Fruit fly (Drosophila melanogaster) whole organism, adult: ENCODE results near the gene Galphai.
A peak's percentile ranks its signal among the peaks of the same experiment; 100 is the strongest.

ENCODE experiments used
- CG11617 ChIP-seq: fragments of 200-800 bp; sonication (Bioruptor generic); optimal IDR thresholded peaks from 2 replicates; lab custom pipeline; 2017; ENCODE audit warnings: mild to moderate bottlenecking, missing biosample characterization, missing genetic modification reagents, missing genetic modification characterization
- CG14711 ChIP-seq: fragments of 200-800 bp; sonication (Bioruptor generic); optimal IDR thresholded peaks from 2 replicates; lab custom pipeline; 2018; ENCODE audit warnings: missing biosample characterization, mild to moderate bottlenecking, missing genetic modification characterization, moderate library complexity
- CG1620 ChIP-seq: fragments of 200-800 bp; sonication (Bioruptor generic); optimal IDR thresholded peaks from 2 replicates; lab custom pipeline; 2016; ENCODE audit warnings: missing biosample characterization, missing genetic modification characterization
- CG33017 ChIP-seq: fragments of 200-800 bp; sonication (Bioruptor generic); optimal IDR thresholded peaks from 2 replicates; lab custom pipeline; 2018; ENCODE audit warnings: missing biosample characterization, mild to moderate bottlenecking, missing genetic modification characterization, moderate library complexity
- CG5204 ChIP-seq: fragments of 200-800 bp; sonication (Bioruptor generic); optimal IDR thresholded peaks from 2 replicates; lab custom pipeline; 2016; ENCODE audit warnings: missing biosample characterization, missing genetic modification characterization
- CG7045 ChIP-seq: fragments of 200-800 bp; sonication (Bioruptor generic); optimal IDR thresholded peaks from 2 replicates; lab custom pipeline; 2017; ENCODE audit warnings: missing biosample characterization, mild to moderate bottlenecking, missing genetic modification characterization
- CG7101 ChIP-seq: fragments of 200-800 bp; sonication (Bioruptor generic); optimal IDR thresholded peaks from 2 replicates; lab custom pipeline; 2018; ENCODE audit warnings: missing biosample characterization, mild to moderate bottlenecking, missing genetic modification characterization, moderate library complexity
- Clk ChIP-seq: fragments of 200-800 bp; sonication (Bioruptor generic); optimal IDR thresholded peaks from 2 replicates; lab custom pipeline; 2017; ENCODE audit warnings: missing biosample characterization, missing genetic modification characterization
- Crg-1 ChIP-seq: fragments of 200-800 bp; sonication (Bioruptor generic); optimal IDR thresholded peaks from 2 replicates; lab custom pipeline; 2016; ENCODE audit warnings: missing biosample characterization, missing genetic modification characterization
- Hr96 ChIP-seq: fragments of 200-800 bp; sonication (Bioruptor generic); optimal IDR thresholded peaks from 2 replicates; lab custom pipeline; 2016; ENCODE audit warnings: missing biosample characterization, missing genetic modification characterization
- Mnt ChIP-seq: fragments of 200-800 bp; sonication (Bioruptor generic); optimal IDR thresholded peaks from 2 replicates; lab custom pipeline; 2016; ENCODE audit warnings: missing biosample characterization, mild to moderate bottlenecking, missing genetic modification characterization
- bab1 ChIP-seq: fragments of 200-800 bp; sonication (Bioruptor generic); optimal IDR thresholded peaks from 3 replicates; lab custom pipeline; 2019; ENCODE audit warnings: missing biosample characterization, mild to moderate bottlenecking, missing genetic modification characterization, moderate library complexity
- cic ChIP-seq: fragments of 200-800 bp; sonication (Bioruptor generic); optimal IDR thresholded peaks from 2 replicates; lab custom pipeline; 2017; ENCODE audit warnings: missing biosample characterization, mild to moderate bottlenecking, missing genetic modification characterization, moderate library complexity
- cnc ChIP-seq, 2 experiments: fragments of >200 bp; optimal IDR thresholded peaks; 2 replicates each; lab custom pipeline; 2017
- kay ChIP-seq: fragments of 200-800 bp; sonication (Bioruptor generic); peaks from one replicate; lab custom pipeline; 2016; ENCODE audit warnings: missing biosample characterization, missing genetic modification characterization, borderline replicate concordance
- ovo ChIP-seq: fragments of 200-800 bp; sonication (Bioruptor generic); optimal IDR thresholded peaks from 2 replicates; lab custom pipeline; 2016; ENCODE audit warnings: missing biosample characterization, missing genetic modification characterization
- pad ChIP-seq: fragments of 200-800 bp; sonication (Bioruptor generic); optimal IDR thresholded peaks from 3 replicates; lab custom pipeline; 2017; ENCODE audit warnings: missing biosample characterization, missing genetic modification characterization, mild to moderate bottlenecking, moderate library complexity, missing genetic modification reagents
- tj ChIP-seq: fragments of 200-800 bp; sonication (Bioruptor generic); optimal IDR thresholded peaks from 3 replicates; lab custom pipeline; 2017; ENCODE audit warnings: missing biosample characterization, mild to moderate bottlenecking, missing genetic modification characterization, moderate library complexity
- toe ChIP-seq: fragments of 200-800 bp; sonication (Bioruptor generic); optimal IDR thresholded peaks from 2 replicates; lab custom pipeline; 2016; ENCODE audit warnings: missing biosample characterization, missing genetic modification characterization

Galphai gene

DNA sequence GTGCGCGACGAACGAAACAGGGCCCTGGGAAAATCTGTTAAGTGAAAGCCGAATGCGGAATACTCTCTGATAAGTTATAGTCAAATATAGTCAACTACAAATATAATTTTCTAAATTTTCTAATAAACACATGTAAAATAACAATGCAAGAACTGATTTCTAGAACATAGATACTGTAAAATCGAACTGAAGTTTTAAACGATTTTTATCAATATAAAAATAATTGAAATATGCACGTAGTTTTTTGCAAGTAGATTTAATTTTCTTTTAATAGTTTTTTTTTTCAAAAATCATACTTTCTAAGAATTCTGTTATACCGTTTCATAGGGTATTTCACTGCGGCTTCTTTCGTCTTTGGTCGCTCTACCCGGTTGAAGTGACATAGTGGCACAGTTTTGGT lies 28.5 kb upstream of the Galphai start:
- no peak for TF ChIP-seq toe (GFP tag; lab: Kevin White, UChicago)
- TF ChIP-seq bab1: peak; percentile 47

- TF ChIP-seq CG7101 (no peak), cic (no peak), bab1 (no peak), CG5204 (GFP tag; lab: Kevin White, UChicago) (no peak), CG14711 (tag; lab: Kevin White, UChicago) (no peak), cnc (optimal IDR thresholded peaks at IDR 0.05; lab: Kevin White, UChicago) (no peak), kay (GFP tag; lab: Kevin White, UChicago) (no peak)
These were observed 26.6 kb upstream of the Galphai start for dm6 chr3L:7006421-7006820.

DNA sequence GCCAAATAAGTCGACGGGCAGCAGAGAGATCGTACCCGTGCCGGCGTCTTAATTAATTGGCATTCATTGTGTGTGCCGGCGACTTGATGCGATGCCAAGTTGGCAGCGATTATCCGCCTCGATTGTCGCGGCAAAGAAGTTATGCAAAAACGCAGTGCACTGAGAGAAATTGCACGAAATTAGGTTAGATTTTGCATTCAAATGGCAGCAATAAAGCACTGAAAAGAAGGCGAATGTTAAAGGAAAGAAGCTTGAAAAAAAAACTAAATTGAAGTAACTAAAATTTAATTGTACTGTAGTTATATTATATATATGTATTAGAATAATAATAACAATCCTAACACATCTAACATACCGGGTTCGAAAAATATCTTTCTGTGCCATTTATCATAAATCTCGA lies 23.3 kb upstream of the Galphai start:
- TF ChIP-seq Mnt (GFP tag; lab: Kevin White, UChicago): no peak
- TF ChIP-seq CG1620: no peak
- no peak for TF ChIP-seq bab1
- no peak for TF ChIP-seq ovo (GFP tag; lab: Kevin White, UChicago)
- no peak for TF ChIP-seq CG11617 (GFP tag; lab: Kevin White, UChicago)
- no peak for TF ChIP-seq cic
- TF ChIP-seq Hr96: no peak
- no peak for TF ChIP-seq pad
- TF ChIP-seq CG33017 (tag; lab: Kevin White, UChicago): no peak
- no peak for TF ChIP-seq CG7045 (GFP tag; lab: Kevin White, UChicago)
- no peak for TF ChIP-seq Clk

DNA sequence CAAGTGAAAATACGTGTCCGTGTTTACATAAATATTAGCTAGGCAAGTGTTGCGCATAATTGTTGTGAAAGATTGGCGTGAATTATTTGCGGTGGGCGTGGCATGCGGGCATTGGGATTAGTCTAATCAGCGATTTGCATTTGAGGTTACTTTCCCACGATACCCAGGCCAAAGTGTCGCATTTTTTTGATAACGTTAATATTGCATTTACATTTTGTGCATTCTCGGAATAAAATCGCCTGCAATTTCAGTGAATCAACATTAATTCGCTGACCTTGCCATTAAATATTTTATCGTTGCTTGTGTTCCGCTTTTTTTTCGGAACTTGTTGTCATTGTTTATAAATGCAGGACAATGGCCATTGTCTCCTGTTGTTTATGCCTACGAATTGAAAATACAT lies 22.5 kb upstream of the Galphai start:
- TF ChIP-seq tj: peak; percentile 81
- no peak for TF ChIP-seq Mnt (GFP tag; lab: Kevin White, UChicago)

DNA sequence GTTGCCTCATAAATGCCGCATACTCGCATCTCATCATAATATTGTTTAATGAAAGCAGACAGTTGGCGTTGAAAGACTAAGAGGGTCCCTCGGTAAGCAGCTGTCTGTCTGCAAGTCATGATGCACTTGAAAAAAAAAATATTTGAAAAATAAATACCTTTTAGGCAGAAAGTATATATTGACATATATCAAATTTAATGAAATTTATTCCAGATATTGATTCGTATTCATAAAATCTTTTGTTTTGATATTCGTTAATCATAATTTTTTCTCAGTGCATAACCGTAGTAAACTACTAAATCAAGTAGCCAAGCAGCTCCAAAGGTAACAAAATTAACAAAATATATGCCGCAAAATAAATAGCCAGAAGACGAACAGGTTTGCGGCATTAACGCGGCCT lies 22.0 kb upstream of the Galphai start:
- TF ChIP-seq pad: no peak
- TF ChIP-seq tj: no peak
- no peak for TF ChIP-seq CG11617 (GFP tag; lab: Kevin White, UChicago)
- no peak for TF ChIP-seq CG7045 (GFP tag; lab: Kevin White, UChicago)
- TF ChIP-seq Hr96: no peak
- TF ChIP-seq CG7101: no peak
- no peak for TF ChIP-seq CG1620
- TF ChIP-seq kay (GFP tag; lab: Kevin White, UChicago): no peak
- no peak for TF ChIP-seq bab1
- TF ChIP-seq Crg-1 (GFP tag; lab: Kevin White, UChicago): no peak
- TF ChIP-seq CG5204 (GFP tag; lab: Kevin White, UChicago): no peak
- no peak for TF ChIP-seq CG33017 (tag; lab: Kevin White, UChicago)
- no peak for TF ChIP-seq Mnt (GFP tag; lab: Kevin White, UChicago)

- TF ChIP-seq kay (GFP tag; lab: Kevin White, UChicago): no peak
- TF ChIP-seq CG5204 (GFP tag; lab: Kevin White, UChicago): no peak
- no peak for TF ChIP-seq bab1
- no peak for TF ChIP-seq Crg-1 (GFP tag; lab: Kevin White, UChicago)
- TF ChIP-seq Hr96: no peak
- no peak for TF ChIP-seq CG33017 (tag; lab: Kevin White, UChicago)
- no peak for TF ChIP-seq Clk
- no peak for TF ChIP-seq CG1620
- no peak for TF ChIP-seq Mnt (GFP tag; lab: Kevin White, UChicago)
- TF ChIP-seq pad: no peak
- TF ChIP-seq toe (GFP tag; lab: Kevin White, UChicago): no peak
- TF ChIP-seq cic: no peak
These were observed 20.1 kb upstream of the Galphai start for dm6 chr3L:6999993-7000392.

- TF ChIP-seq bab1 (peak; percentile 12), cic (no peak), Mnt (GFP tag; lab: Kevin White, UChicago) (peak; percentile 78), Clk (no peak)
These were observed 18.8 kb upstream of the Galphai start, which contains the start of gene Mp for dm6 chr3L:6998692-6999091. Gene Mp (plus strand): TSS chr3L:6998843.

DNA sequence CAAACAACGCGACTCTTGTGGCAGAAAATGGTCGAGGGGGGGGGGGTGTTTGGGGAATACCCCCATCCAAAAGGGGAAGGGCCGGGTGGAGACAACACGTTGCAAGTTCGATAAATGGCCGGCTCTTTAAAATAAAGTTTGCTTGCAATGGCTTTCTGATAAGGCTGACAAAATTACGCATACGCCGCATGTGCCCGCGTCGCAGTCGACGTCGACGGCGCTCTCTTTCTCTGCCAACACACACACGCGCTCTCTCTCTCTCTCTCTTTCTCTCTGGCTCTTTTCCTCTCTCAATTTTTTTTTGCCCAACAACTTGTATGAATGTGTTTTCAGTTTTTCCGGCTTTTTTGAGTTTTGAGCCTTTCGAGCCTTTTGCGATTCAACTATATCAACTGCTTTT lies 17.6 kb upstream of the Galphai start:
- no peak for TF ChIP-seq tj
- TF ChIP-seq bab1: no peak
- TF ChIP-seq ovo (GFP tag; lab: Kevin White, UChicago): no peak

dm6 chr3L:6996907-6997306 lies 17.1 kb upstream of the Galphai start:
- no peak for TF ChIP-seq bab1
- TF ChIP-seq kay (GFP tag; lab: Kevin White, UChicago): peak; percentile 0

DNA sequence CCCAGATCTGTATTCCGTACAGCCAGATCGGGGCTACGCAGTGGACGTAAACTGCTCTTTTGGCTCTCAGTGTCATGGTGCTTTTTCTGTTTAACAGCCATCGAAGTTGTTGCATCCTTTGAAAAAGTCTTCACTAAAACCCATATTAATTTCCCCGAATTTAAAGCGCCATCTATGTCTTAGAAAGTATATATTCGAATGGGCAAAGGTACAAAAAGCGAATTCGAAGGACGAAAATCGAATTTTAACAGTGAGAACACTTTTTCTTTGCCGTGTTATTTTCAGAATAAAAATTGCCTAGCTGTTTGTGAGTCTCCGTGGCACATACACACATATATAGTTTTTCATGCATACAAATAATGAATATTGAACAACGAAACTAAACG lies 15.5 kb upstream of the Galphai start:
- TF ChIP-seq toe (GFP tag; lab: Kevin White, UChicago) (no peak), CG7045 (GFP tag; lab: Kevin White, UChicago) (no peak), pad (no peak), bab1 (no peak), cnc (optimal IDR thresholded peaks at IDR 0.05; lab: Kevin White, UChicago) (no peak), Hr96 (no peak)
